Fruit fly (Drosophila melanogaster): ENCODE data around the gene CG8004.

The CG8004 gene

DNA sequence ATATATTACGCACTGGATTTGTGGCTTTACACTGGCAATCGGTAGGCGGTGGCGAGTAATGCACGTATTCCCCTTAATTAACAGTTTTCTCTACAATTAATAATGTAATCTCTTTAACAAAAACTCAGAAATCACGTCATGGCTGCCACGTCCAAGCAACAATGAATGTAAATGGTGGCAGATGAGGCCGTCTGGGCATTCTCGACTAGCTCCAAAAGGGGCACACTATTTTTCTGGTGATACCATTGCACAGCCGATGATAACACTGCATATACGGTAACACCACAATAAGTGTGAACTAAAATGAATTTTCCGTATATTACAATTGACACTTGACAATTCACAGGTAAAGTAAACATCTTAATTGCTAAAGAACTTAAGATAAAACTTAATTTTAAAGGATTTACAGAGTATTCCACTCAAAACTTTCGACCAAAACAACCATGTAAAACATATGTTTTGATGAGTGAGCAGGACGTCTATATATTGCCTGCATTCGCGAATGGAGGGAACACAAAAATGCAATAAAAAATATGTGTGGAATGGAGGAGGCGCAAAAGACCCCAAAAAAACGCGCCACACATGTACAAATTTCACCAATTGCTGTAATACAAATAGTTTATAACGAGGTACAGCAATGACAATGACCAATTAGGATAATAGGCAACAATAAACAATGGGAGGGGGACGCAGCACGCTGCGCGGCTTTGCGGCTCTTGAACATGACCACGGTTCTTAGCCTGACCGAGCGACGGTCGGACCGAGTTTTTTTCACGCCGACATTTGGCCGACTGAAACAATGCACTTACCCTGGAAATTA, 18.9 kb downstream of the CG8004 start:
- peak; percentile 10 for TF ChIP-seq psq (optimal IDR thresholded peaks at IDR 0.05)
- no peak for TF ChIP-seq ttk (optimal IDR thresholded peaks at IDR 0.05)

DNA sequence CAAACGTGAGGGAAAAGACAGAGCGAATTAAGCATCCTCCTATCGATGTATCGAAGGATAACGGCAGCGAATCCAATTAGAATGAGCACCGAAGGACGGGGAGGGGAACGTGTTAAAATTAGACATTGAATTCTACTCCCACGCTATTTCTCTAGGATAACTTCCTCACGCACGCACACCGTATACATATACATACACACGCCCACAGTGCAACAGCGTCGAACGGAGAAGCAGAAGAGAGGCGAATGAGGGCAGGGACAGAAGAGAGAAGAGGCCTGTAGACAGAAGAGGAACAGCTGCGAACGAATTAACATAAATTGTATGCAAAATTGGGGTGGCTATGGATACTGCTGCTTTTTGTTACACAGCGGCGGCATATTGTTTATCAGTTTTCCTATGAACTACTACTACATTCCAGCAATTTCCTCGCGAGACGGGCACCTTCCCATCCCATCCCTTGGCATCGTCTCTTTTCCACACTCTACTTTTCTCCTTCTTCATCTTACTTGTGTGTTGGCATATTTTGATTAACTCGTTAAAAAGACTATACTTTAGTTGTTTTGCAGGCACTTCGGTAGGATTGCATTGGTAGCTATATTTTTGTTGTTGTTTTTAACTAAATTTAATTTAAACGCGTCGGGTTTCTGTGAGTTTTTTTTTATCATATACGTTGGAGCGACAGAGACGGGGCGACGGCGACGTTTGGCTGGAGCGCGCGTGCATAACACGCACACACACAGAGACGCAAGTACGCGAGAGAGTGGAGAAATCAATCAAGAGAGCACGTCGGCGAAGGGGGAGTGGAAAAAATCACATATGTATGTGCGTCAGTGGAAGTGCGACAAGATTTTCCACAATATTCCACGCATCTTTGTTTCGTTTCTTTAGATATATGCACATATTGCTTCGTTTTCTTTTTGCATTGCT, 19.8 kb downstream of the CG8004 start:
- TF ChIP-seq Sin3A (optimal IDR thresholded peaks at IDR 0.05) (no peak), h (optimal IDR thresholded peaks at IDR 0.05) (no peak), psq (optimal IDR thresholded peaks at IDR 0.05) (no peak), insv (optimal IDR thresholded peaks at IDR 0.05) (no peak), ttk (optimal IDR thresholded peaks at IDR 0.05) (no peak), Myc (optimal IDR thresholded peaks at IDR 0.05) (no peak)

DNA sequence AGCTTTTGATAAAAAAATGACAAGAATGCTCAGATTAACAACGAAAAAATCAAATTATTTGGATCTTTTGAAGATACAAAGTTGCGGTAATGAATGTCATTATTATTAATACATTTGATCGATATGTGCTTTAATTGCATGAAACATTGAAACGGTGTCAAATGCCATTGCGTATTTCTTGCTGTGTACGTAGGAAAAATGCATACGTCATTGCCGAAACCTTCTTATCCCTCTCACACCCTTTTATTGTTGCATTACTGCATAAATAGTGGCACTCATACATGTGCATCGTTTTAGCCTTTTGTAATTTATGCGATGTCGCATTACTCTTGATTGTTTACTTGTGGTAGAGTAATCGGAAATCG, 20.6 kb downstream of the CG8004 start:
- TF ChIP-seq Sin3A (optimal IDR thresholded peaks at IDR 0.05) (no peak), psq (optimal IDR thresholded peaks at IDR 0.05) (no peak), ttk (optimal IDR thresholded peaks at IDR 0.05) (no peak), Myc (optimal IDR thresholded peaks at IDR 0.05) (no peak), h (optimal IDR thresholded peaks at IDR 0.05) (no peak), insv (optimal IDR thresholded peaks at IDR 0.05) (no peak)

DNA sequence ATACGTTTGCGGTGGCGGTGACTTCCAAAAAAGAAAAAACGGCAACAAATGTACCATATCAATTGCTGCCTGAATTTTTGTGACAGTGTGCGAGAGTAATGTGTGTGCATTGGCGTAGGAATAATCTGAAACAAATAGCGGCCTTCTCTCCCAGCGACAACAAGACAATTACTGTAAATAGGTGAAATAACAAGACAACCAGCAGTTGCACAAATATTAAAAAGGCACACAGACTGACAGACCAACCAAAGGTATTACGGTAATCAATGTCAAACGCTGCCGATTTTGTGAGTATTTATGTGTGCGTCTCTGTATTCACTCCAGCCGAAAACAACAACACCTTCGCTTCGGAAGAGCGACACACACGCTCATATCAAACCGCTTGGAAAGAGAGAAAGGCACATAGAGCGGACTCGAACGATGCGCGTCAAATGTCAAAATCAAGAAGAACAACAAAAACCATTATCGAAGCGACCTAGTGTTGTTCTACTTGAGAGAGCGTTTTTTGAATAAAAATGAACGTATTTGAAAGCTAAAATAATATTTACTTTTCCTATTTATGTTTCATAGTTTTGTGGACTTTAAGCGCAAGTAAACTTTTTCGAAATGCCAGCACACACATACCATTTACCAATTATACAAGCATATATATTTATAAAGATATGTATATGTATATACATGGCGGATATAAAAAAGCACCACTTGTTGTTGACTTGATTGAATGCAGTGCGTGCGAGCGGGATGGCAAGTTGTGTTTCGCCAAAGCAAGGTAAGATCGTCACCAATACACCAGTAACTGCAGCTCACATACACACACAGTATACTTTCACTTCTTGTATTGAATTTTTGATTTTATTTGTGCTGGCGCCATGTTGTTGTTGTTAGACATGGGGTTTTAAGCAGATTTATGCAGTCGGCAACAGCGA, 21.3 kb downstream of the CG8004 start:
- TF ChIP-seq psq (optimal IDR thresholded peaks at IDR 0.05) (no peak), Sin3A (optimal IDR thresholded peaks at IDR 0.05) (no peak), ttk (optimal IDR thresholded peaks at IDR 0.05) (no peak), h (optimal IDR thresholded peaks at IDR 0.05) (no peak), insv (optimal IDR thresholded peaks at IDR 0.05) (no peak), Myc (optimal IDR thresholded peaks at IDR 0.05) (no peak)

- no peak for TF ChIP-seq insv (optimal IDR thresholded peaks at IDR 0.05)
- no peak for TF ChIP-seq ttk (optimal IDR thresholded peaks at IDR 0.05)
- TF ChIP-seq psq (optimal IDR thresholded peaks at IDR 0.05), result no peak
- no peak for TF ChIP-seq h (optimal IDR thresholded peaks at IDR 0.05)
- no peak for TF ChIP-seq Sin3A (optimal IDR thresholded peaks at IDR 0.05)
- no peak for TF ChIP-seq Myc (optimal IDR thresholded peaks at IDR 0.05)
Measured at dm6 chr3L:19906148-19906752, 22.1 kb downstream of the CG8004 start.

DNA sequence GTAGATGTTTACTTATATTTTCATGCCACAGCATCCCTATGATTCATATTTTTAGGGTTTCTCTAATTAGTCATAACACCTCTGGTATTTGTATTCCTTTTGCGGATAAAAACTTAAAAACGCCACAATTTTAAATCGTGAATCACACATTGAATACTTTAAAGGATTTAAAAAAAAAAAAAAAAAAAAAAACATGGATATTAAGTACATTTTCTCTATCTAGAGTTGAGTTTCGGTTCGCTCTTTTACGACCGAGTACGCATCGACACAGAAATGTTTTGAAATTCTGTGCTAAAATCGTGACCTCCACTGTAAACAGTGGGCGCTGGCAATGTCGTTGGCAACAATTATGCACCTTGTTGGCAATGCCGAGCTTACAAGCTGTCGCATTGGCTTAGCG, 22.9 kb downstream of the CG8004 start:
- no peak for TF ChIP-seq Sin3A (optimal IDR thresholded peaks at IDR 0.05)
- TF ChIP-seq h (optimal IDR thresholded peaks at IDR 0.05), result no peak
- TF ChIP-seq insv (optimal IDR thresholded peaks at IDR 0.05), result no peak
- TF ChIP-seq ttk (optimal IDR thresholded peaks at IDR 0.05), result no peak
- TF ChIP-seq psq (optimal IDR thresholded peaks at IDR 0.05), result no peak
- no peak for TF ChIP-seq Myc (optimal IDR thresholded peaks at IDR 0.05)

DNA sequence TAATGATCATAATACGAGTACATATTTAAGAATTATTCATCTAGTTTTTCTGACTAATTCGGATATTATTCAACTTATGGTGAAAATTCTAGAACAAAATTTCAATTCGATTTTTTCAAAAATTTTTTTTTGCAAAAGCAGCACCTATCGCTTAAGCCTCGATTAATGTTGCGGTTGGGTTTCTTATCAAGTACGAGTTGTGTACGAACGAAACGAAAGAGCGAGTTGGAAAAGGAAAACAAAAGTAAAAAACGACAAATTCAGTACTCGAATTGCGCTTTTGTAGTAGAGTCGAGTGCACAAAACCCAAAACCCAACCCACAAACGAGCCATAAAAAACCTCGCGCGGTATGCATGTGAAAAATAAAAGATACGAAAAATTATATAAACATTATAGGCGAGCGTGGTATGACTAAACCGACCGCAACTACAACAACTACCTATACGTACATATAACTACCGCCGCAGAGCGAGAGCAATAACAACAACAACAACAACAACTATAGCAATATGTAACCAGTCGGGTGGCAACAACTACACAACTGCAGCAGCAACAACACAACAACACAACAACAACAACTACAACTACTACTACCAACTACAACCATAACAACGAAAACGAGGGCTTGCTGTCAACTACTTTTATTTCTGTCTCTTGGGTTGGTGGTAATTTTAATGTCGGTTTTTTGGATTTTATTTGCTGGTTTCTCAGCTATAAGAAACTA, 23.7 kb downstream of the CG8004 start:
- TF ChIP-seq insv (optimal IDR thresholded peaks at IDR 0.05), result no peak
- no peak for TF ChIP-seq Myc (optimal IDR thresholded peaks at IDR 0.05)
- TF ChIP-seq psq (optimal IDR thresholded peaks at IDR 0.05), result no peak
- no peak for TF ChIP-seq ttk (optimal IDR thresholded peaks at IDR 0.05)

- TF ChIP-seq Sin3A (optimal IDR thresholded peaks at IDR 0.05) (no peak), psq (optimal IDR thresholded peaks at IDR 0.05) (no peak), ttk (optimal IDR thresholded peaks at IDR 0.05) (no peak), h (optimal IDR thresholded peaks at IDR 0.05) (no peak), Myc (optimal IDR thresholded peaks at IDR 0.05) (no peak), insv (optimal IDR thresholded peaks at IDR 0.05) (no peak)
Measured at dm6 chr3L:19903400-19903846, 24.9 kb downstream of the CG8004 start.

- no peak for TF ChIP-seq psq (optimal IDR thresholded peaks at IDR 0.05)
- TF ChIP-seq Sin3A (optimal IDR thresholded peaks at IDR 0.05), result no peak
- TF ChIP-seq Myc (optimal IDR thresholded peaks at IDR 0.05), result no peak
- TF ChIP-seq insv (optimal IDR thresholded peaks at IDR 0.05), result no peak
- TF ChIP-seq ttk (optimal IDR thresholded peaks at IDR 0.05), result no peak
- no peak for TF ChIP-seq h (optimal IDR thresholded peaks at IDR 0.05)
Measured at dm6 chr3L:19902560-19903399, 25.5 kb downstream of the CG8004 start.
